Worm (Caenorhabditis elegans) whole organism, L2 larva: ENCODE data around the gene grsp-4.
A peak's percentile ranks its signal among the peaks of the same experiment; 100 is the strongest.

Source experiments
- C34F6.9 ChIP-seq: fragments of 150-350 bp; optimal IDR thresholded peaks from 2 replicates; lab custom pipeline; 2014; ENCODE audit warnings: missing biosample characterization, missing genetic modification characterization
- F13H6.1 ChIP-seq: sonication (generic microtip); optimal IDR thresholded peaks from 2 replicates; lab custom pipeline; 2016; ENCODE audit warnings: missing genetic modification characterization, missing compliant biosample characterization
- R02D3.7 ChIP-seq: fragments of 150-350 bp; optimal IDR thresholded peaks from 2 replicates; lab custom pipeline; 2014; ENCODE audit warnings: missing biosample characterization, missing genetic modification characterization
- Y55F3AM.14 ChIP-seq: fragments of 200-800 bp; sonication (Bioruptor generic); optimal IDR thresholded peaks from 2 replicates; lab custom pipeline; 2018; ENCODE audit warnings: mild to moderate bottlenecking, missing genetic modification characterization, missing compliant biosample characterization
- ZK546.5 ChIP-seq: sonication (generic microtip); optimal IDR thresholded peaks from 2 replicates; lab custom pipeline; 2017; ENCODE audit warnings: missing biosample characterization, missing genetic modification characterization
- alr-1 ChIP-seq: fragments of 150-350 bp; optimal IDR thresholded peaks from 2 replicates; lab custom pipeline; 2014; ENCODE audit warnings: missing biosample characterization, missing genetic modification characterization
- aly-2 ChIP-seq: fragments of 150-350 bp; optimal IDR thresholded peaks from 2 replicates; lab custom pipeline; 2014; ENCODE audit warnings: missing biosample characterization, missing genetic modification characterization
- blmp-1 ChIP-seq: sonication (generic microtip); optimal IDR thresholded peaks from 2 replicates; lab custom pipeline; 2017; ENCODE audit warnings: missing genetic modification characterization, mild to moderate bottlenecking, missing compliant biosample characterization, antibody characterized with exemption, moderate library complexity; ENCODE audit not compliant: insufficient read depth
- ceh-16 ChIP-seq: fragments of 150-350 bp; optimal IDR thresholded peaks from 2 replicates; lab custom pipeline; 2014; ENCODE audit warnings: missing biosample characterization, missing genetic modification characterization
- ceh-82 ChIP-seq: fragments of 150-350 bp; optimal IDR thresholded peaks from 2 replicates; lab custom pipeline; 2014; ENCODE audit warnings: missing biosample characterization, missing genetic modification characterization
- crh-2 ChIP-seq: sonication (generic microtip); optimal IDR thresholded peaks from 2 replicates; lab custom pipeline; 2017; ENCODE audit warnings: missing biosample characterization, missing genetic modification characterization
- dmd-4 ChIP-seq: sonication (generic microtip); optimal IDR thresholded peaks from 2 replicates; lab custom pipeline; 2017; ENCODE audit warnings: missing biosample characterization, missing genetic modification characterization
- egl-27 ChIP-seq: sonication (generic microtip); optimal IDR thresholded peaks from 3 replicates; lab custom pipeline; 2017; ENCODE audit warnings: missing biosample characterization, missing genetic modification reagents, missing genetic modification characterization
- elt-3 ChIP-seq: sonication (generic microtip); optimal IDR thresholded peaks from 2 replicates; lab custom pipeline; 2017; ENCODE audit warnings: missing biosample characterization, missing genetic modification characterization
- gmeb-1 ChIP-seq: fragments of 150-350 bp; optimal IDR thresholded peaks from 2 replicates; lab custom pipeline; 2014; ENCODE audit warnings: missing biosample characterization, missing genetic modification characterization
- lin-11 ChIP-seq: fragments of 150-350 bp; sonication (generic microtip); optimal IDR thresholded peaks from 2 replicates; lab custom pipeline; 2014; ENCODE audit warnings: missing biosample characterization, missing genetic modification characterization, inconsistent platforms, mixed read lengths
- lin-13 ChIP-seq: fragments of 150-350 bp; optimal IDR thresholded peaks from 2 replicates; lab custom pipeline; 2014; ENCODE audit warnings: missing biosample characterization, missing genetic modification reagents, missing genetic modification characterization
- lsy-2 ChIP-seq, 2 experiments: fragments of 150-350 bp in 1 of 2; sonication (generic microtip) in 1 of 2; optimal IDR thresholded peaks; 2 replicates each; lab custom pipeline; 2014 to 2017; ENCODE audit warnings: missing biosample characterization in 2 of 2, missing genetic modification characterization in 2 of 2
- mbf-1 ChIP-seq: sonication (generic microtip); optimal IDR thresholded peaks from 2 replicates; lab custom pipeline; 2017; ENCODE audit warnings: missing biosample characterization, missing genetic modification characterization
- nhr-10 ChIP-seq: sonication (generic microtip); optimal IDR thresholded peaks from 2 replicates; lab custom pipeline; 2017; ENCODE audit warnings: missing biosample characterization, missing genetic modification characterization
- nhr-12 ChIP-seq: fragments of 150-350 bp; optimal IDR thresholded peaks from 2 replicates; lab custom pipeline; 2014; ENCODE audit warnings: missing biosample characterization, missing genetic modification characterization
- nhr-129 ChIP-seq: fragments of 150-350 bp; optimal IDR thresholded peaks from 2 replicates; lab custom pipeline; 2014; ENCODE audit warnings: missing biosample characterization, missing genetic modification characterization
- nhr-21 ChIP-seq: fragments of 150-350 bp; optimal IDR thresholded peaks from 2 replicates; lab custom pipeline; 2014; ENCODE audit warnings: missing biosample characterization, missing genetic modification characterization
- nhr-23 ChIP-seq: fragments of 150-350 bp; optimal IDR thresholded peaks from 2 replicates; lab custom pipeline; 2014; ENCODE audit warnings: missing biosample characterization, missing genetic modification reagents, missing genetic modification characterization
- nhr-25 ChIP-seq: fragments of 150-350 bp; sonication (generic microtip); optimal IDR thresholded peaks from 3 replicates; lab custom pipeline; 2014; ENCODE audit warnings: missing biosample characterization, missing genetic modification characterization
- nhr-6 ChIP-seq: fragments of 150-350 bp; optimal IDR thresholded peaks from 2 replicates; lab custom pipeline; 2014; ENCODE audit warnings: missing biosample characterization, missing genetic modification characterization
- nhr-77 ChIP-seq: fragments of 150-350 bp; optimal IDR thresholded peaks from 2 replicates; lab custom pipeline; 2014; ENCODE audit warnings: missing biosample characterization, missing genetic modification characterization
- peb-1 ChIP-seq: fragments of 150-350 bp; optimal IDR thresholded peaks from 2 replicates; lab custom pipeline; 2014; ENCODE audit warnings: missing biosample characterization, missing genetic modification characterization
- sem-4 ChIP-seq: fragments of 150-350 bp; optimal IDR thresholded peaks from 2 replicates; lab custom pipeline; 2014; ENCODE audit warnings: missing biosample characterization, missing genetic modification reagents, missing genetic modification characterization
- skn-1 ChIP-seq: sonication (generic microtip); optimal IDR thresholded peaks from 2 replicates; lab custom pipeline; 2017; ENCODE audit warnings: missing biosample characterization, missing genetic modification characterization
- sma-3 ChIP-seq: sonication (generic microtip); optimal IDR thresholded peaks from 2 replicates; lab custom pipeline; 2016; ENCODE audit warnings: missing genetic modification reagents, missing genetic modification characterization, missing compliant biosample characterization
- unc-39 ChIP-seq: fragments of 150-350 bp; optimal IDR thresholded peaks from 2 replicates; lab custom pipeline; 2014; ENCODE audit warnings: missing biosample characterization, missing genetic modification characterization
- unc-55 ChIP-seq: fragments of 150-350 bp; sonication (generic microtip); optimal IDR thresholded peaks from 3 replicates; lab custom pipeline; 2014; ENCODE audit warnings: missing biosample characterization, missing genetic modification reagents, missing genetic modification characterization
- ztf-1 ChIP-seq: fragments of 200-800 bp; sonication (Bioruptor generic); conservative IDR thresholded peaks from 2 replicates; pipeline ENCODE4 v1.3.6; 2022; ENCODE audit warnings: missing genetic modification characterization, missing compliant biosample characterization
- ztf-11 ChIP-seq: sonication (generic microtip); optimal IDR thresholded peaks from 2 replicates; lab custom pipeline; 2017; ENCODE audit warnings: missing biosample characterization, missing genetic modification characterization
- ztf-4 ChIP-seq: fragments of 150-350 bp; optimal IDR thresholded peaks from 2 replicates; lab custom pipeline; 2014; ENCODE audit warnings: missing biosample characterization, missing genetic modification characterization

The grsp-4 gene

DNA sequence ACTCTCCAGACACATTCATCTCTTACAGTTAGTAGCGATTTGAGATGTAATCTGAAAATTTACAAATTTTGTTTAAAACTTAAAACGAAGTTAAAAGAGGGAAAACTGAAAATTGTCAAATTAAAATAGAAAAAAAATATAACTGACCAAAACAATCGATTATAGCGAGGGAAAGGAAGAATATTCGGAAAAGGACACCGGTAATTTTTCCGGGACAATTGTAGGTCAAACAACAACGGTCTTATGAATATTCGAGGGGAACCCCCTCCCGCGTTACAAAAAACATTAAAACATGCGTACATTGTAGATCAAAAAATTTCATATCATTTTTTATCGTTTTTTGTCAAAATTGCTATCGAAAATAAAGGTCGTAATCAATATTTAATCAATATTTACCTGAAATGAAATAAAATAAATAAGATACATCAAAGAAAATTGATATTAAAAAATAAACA is 2.7 kb upstream of the grsp-4 start, which contains the start of gene C50E3.12:
C50E3.12 (minus strand) TSS at position 51 of the 455 bp plus-strand sequence.
- TF ChIP-seq ztf-4 (tag; lab: Kevin White, UChicago) (no peak), egl-27 (tag; lab: Kevin White, UChicago) (no peak), elt-3 (no peak), ztf-11 (no peak), nhr-12 (tag; lab: Kevin White, UChicago) (no peak), peb-1 (tag; lab: Kevin White, UChicago) (no peak), lin-13 (GFP tag; lab: Kevin White, UChicago) (no peak), unc-55 (GFP tag; lab: Kevin White, UChicago) (no peak), Y55F3AM.14 (GFP tag; lab: Kevin White, UChicago) (no peak), ceh-16 (tag; lab: Kevin White, UChicago) (no peak), aly-2 (tag; lab: Kevin White, UChicago) (no peak), nhr-23 (tag; lab: Kevin White, UChicago) (no peak)

DNA sequence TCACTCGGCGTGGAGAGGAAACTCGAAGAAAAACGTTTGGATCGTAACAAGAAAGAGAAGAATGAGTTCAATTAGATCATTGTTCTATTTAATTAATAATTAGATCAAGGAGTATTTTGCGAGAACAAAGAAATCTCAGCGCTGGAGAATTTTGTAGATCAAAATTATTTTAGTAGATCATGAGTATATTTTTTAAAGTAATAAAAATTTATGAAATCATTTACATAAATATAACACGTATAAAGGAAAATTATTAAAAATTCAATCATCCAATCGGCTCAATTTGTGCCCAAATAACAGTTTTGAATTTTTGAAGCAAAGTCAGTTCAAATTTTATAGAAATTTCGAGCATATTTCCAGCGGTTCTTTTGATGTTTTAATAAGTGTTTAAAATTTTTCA is 600 bp upstream of the grsp-4 start, which contains the start of gene C50E3.13:
C50E3.13 (minus strand) TSS at position 101 of the 400 bp plus-strand sequence.
- TF ChIP-seq nhr-6 (tag; lab: Kevin White, UChicago) (no peak), lsy-2 (tag; optimal IDR thresholded peaks at IDR 0.05; lab: Kevin White, UChicago) (no peak), ztf-1 (GFP tag; lab: Robert Waterston, UW) (no peak), nhr-23 (tag; lab: Kevin White, UChicago) (no peak), unc-55 (GFP tag; lab: Kevin White, UChicago) (no peak), ztf-11 (no peak), nhr-77 (tag; lab: Kevin White, UChicago) (no peak), alr-1 (tag; lab: Kevin White, UChicago) (no peak), F13H6.1 (no peak), sem-4 (tag; lab: Kevin White, UChicago) (no peak), ZK546.5 (tag; lab: Kevin White, UChicago) (no peak), nhr-12 (tag; lab: Kevin White, UChicago) (no peak), nhr-10 (tag; lab: Kevin White, UChicago) (no peak), Y55F3AM.14 (GFP tag; lab: Kevin White, UChicago) (no peak), skn-1 (tag; lab: Kevin White, UChicago) (no peak), blmp-1 (tag; lab: Kevin White, UChicago) (no peak), lin-11 (tag; lab: Kevin White, UChicago) (no peak), nhr-129 (tag; lab: Kevin White, UChicago) (no peak)

DNA sequence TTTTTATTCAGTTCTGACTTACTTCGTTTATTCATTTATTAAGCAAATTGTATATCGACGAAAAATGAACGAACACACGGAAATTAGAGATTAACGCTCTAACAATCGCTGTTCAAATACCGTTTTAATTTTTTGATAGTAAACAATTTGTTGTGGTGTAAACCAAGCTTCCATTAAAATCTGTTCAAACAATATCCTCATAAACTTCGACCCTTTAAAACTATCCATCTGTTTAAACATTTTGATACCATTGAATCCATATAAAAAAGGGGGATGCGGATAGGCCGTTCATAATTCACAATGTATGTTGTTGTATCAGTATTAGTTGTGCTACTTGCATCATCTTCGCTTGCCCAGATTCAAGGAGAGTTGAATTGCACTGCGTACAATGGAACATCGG is 1.8 kb downstream of the grsp-4 start, which contains the start of gene F07C4.6:
F07C4.6 (plus strand) TSS at position 301 of the 400 bp plus-strand sequence.
- TF ChIP-seq Y55F3AM.14 (GFP tag; lab: Kevin White, UChicago) (no peak), nhr-21 (tag; lab: Kevin White, UChicago) (peak; percentile 24)

DNA sequence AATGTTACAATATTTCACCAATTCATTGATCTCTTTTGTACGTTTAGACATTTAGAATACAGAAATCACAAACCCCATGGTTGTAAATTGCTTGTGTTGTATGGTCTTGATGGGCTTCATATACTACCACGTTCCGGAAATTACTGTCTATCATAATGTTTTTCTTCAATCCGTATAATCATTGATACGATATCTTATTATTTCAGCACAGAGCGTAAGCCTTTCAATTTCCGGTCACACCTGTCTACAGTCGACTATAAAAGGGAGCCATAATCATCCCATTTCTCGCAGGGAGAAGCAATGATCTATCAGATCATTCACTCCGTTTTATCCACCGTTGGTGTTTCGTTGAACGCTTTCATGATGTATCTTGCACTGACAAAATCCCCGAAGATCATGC is 4.8 kb downstream of the grsp-4 start, which contains the start of gene srd-30:
srd-30 (plus strand) TSS at position 301 of the 400 bp plus-strand sequence.
- no peak for TF ChIP-seq lin-13 (GFP tag; lab: Kevin White, UChicago)
- TF ChIP-seq crh-2 (tag; lab: Kevin White, UChicago) = no peak
- TF ChIP-seq unc-55 (GFP tag; lab: Kevin White, UChicago) = no peak
- TF ChIP-seq Y55F3AM.14 (GFP tag; lab: Kevin White, UChicago) = no peak

DNA sequence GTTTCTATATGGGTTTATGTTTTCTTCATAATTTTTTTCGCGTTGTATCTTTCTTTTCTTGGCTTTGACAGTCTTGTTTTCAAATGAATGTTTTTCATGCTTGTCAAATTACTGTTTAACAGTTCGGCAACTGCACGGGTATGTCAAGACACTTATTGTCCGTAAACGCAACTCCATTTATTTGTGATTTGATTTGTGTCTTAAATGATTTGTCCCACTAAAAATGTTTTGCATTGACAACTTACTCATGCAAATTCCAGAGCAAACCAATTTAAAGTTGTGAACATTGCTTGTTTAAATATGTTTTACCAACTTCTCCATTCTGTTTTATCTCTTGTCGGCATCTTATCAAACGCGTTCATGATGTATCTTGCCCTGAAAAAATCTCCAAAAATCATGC is 7.0 kb downstream of the grsp-4 start, which contains the start of gene srd-25:
srd-25 (plus strand) TSS at position 301 of the 400 bp plus-strand sequence.
- TF ChIP-seq nhr-25 (no peak), nhr-129 (tag; lab: Kevin White, UChicago) (no peak), ceh-16 (tag; lab: Kevin White, UChicago) (no peak), ceh-82 (no peak), dmd-4 (tag; lab: Kevin White, UChicago) (no peak), ztf-1 (GFP tag; lab: Robert Waterston, UW) (no peak), lin-11 (tag; lab: Kevin White, UChicago) (no peak), blmp-1 (tag; lab: Kevin White, UChicago) (no peak), elt-3 (no peak), alr-1 (tag; lab: Kevin White, UChicago) (no peak), nhr-77 (tag; lab: Kevin White, UChicago) (no peak), unc-39 (no peak), gmeb-1 (tag; lab: Kevin White, UChicago) (no peak), mbf-1 (tag; lab: Kevin White, UChicago) (no peak), ZK546.5 (tag; lab: Kevin White, UChicago) (no peak), R02D3.7 (tag; lab: Kevin White, UChicago) (no peak), sma-3 (GFP tag; lab: Kevin White, UChicago) (no peak), lsy-2 (tag; optimal IDR thresholded peaks at IDR 0.05; lab: Kevin White, UChicago) (no peak), C34F6.9 (no peak)
- TF ChIP-seq, all 48 proteins: peak for 0
